Worm (Caenorhabditis elegans) whole organism, L4/young adult: ENCODE data around the gene T24C12.1.

Experiments
- W03F9.2 ChIP-seq: fragments of 150-350 bp; optimal IDR thresholded peaks from 2 replicates; lab custom pipeline; 2014; ENCODE audit warnings: missing biosample characterization, missing genetic modification characterization
- dao-5 ChIP-seq: sonication (generic microtip); optimal IDR thresholded peaks from 2 replicates; lab custom pipeline; 2016; ENCODE audit warnings: missing genotype, missing genetic modification characterization, moderate library complexity, missing compliant biosample characterization
- him-1 ChIP-seq: sonication (generic microtip); optimal IDR thresholded peaks from 2 replicates; lab custom pipeline; 2016; ENCODE audit warnings: missing genotype, missing genetic modification reagents, missing genetic modification characterization, missing compliant biosample characterization

The T24C12.1 gene

ce11 chrX:2219453-2219852 lies 20.2 kb downstream of the T24C12.1 start:
- TF ChIP-seq W03F9.2 (tag; lab: Kevin White, UChicago) (no peak), dao-5 (no peak), him-1 (tag; lab: Kevin White, UChicago) (no peak)

DNA sequence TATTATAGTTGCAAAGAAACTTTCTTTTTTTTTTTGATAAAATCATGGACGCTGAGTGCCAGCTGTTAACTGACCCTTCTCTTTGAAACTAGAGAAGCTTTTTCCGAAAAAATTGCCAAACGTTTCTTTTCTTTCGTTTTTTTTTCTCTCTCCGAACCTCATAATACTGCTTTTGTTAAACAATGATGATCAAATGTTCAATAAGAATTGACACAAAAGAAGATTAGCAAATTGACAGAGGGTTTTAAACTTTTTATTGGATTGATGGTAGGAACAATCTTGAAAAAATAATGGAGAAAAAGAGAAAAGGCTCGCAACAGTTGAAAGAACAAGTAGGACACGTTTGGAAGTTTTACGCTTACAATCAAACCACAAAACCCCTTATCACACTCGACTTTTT lies 21.6 kb downstream of the T24C12.1 start, which contains the start of gene hex-1:
TSS of gene hex-1 (plus strand) at position 301 of the 400 bp plus-strand sequence.
- no peak for TF ChIP-seq W03F9.2 (tag; lab: Kevin White, UChicago)
- TF ChIP-seq him-1 (tag; lab: Kevin White, UChicago) = no peak
- TF ChIP-seq dao-5 = no peak

ce11 chrX:2226875-2227355 lies 27.7 kb downstream of the T24C12.1 start:
- TF ChIP-seq W03F9.2 (tag; lab: Kevin White, UChicago) (no peak), dao-5 (peak; percentile 53), him-1 (tag; lab: Kevin White, UChicago) (peak; percentile 74)

DNA sequence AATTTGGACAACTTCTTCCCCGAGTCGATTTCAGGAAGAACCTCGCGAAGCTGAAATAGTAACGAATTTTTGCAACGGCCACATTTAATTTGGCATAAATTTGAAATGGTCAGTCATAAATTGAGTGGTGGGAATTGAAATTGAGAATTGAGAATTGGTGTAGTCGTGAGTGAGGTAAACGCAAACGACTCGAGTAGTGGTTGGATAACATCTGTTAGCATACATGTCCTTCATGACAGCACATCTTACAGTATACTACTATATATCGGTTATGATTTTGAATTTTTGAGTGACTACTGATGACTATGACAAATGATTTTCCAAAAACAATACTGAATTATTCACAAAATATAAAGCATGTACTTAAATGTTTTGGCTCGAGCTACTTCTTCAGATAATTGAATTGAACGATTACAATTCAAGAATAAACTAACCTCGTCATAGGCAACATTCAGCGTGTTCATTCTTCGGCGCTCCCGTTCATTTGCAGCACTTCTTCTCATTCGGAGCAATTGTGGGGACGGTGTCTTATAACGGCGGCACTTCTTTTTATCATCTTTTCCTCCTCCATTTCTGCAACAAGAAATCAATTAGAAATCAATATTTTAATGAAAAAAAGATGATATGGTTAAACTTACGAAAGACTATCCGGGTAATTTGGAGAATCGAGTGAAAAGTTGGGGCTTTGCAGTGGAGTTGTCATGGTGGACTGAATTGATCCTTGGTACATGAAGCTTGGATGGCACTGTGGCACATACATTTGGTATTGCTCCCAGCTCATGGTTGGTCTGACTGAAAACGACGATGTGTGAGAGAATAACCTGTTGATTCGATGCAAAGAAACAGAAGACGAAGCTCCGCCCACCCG lies 30.3 kb downstream of the T24C12.1 start, which contains the start of gene lin-32:
TSS of gene lin-32 (minus strand) at position 818 of the 868 bp plus-strand sequence.
- no peak for TF ChIP-seq dao-5

ce11 chrX:2231346-2231745 lies 32.1 kb downstream of the T24C12.1 start:
- TF ChIP-seq W03F9.2 (tag; lab: Kevin White, UChicago) = no peak
- no peak for TF ChIP-seq dao-5
- no peak for TF ChIP-seq him-1 (tag; lab: Kevin White, UChicago)

DNA sequence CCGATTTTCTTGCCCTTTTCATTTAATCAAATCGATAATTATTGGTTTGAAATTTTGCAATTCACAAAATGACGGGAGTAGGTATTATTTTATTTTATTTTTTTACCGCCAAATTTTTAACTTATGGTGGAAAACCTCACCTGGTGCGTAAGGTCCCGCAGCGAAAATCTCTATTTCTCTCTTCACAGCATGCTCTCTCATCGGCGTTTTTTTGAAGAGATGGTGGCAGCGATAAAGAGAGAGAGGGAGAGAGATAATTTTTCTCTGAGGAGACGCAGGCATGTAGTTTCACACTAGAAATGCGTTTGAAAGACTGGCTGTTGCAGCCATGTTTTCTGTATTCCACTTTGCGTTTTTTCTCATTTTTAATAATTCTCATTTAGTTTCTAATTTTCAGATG lies 34.7 kb downstream of the T24C12.1 start, which contains the start of gene T14F9.2:
TSS of gene T14F9.2 (plus strand) at position 396 of the 400 bp plus-strand sequence.
- TF ChIP-seq W03F9.2 (tag; lab: Kevin White, UChicago) (no peak), dao-5 (no peak), him-1 (tag; lab: Kevin White, UChicago) (no peak)

- peak; percentile 77 for TF ChIP-seq W03F9.2 (tag; lab: Kevin White, UChicago)
- TF ChIP-seq dao-5 = no peak
- peak; percentile 6 for TF ChIP-seq him-1 (tag; lab: Kevin White, UChicago)
Observed at ce11 chrX:2237438-2237961, 38.3 kb downstream of the T24C12.1 start, which contains the start of gene vha-15. TSS of gene vha-15 (plus strand) at chrX:2237911.

- TF ChIP-seq W03F9.2 (tag; lab: Kevin White, UChicago) (no peak), dao-5 (no peak), him-1 (tag; lab: Kevin White, UChicago) (no peak)
Observed at ce11 chrX:2241147-2241798, 42.0 kb downstream of the T24C12.1 start.

DNA sequence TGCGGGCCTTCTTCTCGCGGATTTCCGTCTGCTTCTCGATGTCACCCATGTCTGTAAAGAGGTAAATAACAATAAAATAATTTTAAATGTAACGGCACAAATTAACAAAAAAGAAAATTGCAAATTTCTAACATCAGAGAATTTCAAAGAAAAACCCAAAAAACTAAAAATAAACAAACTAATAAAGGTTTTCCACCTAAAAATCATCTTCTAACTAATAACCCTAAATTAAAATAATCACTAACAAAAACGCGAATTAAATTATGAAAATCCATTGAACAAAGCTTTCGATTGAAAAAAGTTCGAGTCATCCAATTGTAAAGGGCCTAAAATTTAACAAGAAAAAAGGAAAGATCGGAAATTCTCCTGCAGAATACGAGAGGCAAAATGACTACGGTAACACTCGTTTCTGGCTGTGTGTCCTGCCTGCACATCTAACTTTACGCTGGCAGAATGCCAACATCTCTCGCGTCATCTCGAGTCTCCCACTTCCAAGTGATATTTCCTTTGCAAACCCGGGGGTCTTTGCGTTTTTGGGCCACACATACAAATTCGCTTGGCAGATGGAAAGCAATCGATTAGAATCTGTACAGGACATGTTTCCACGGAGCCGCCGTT lies 43.4 kb downstream of the T24C12.1 start, which contains the start of gene rpl-11.2:
TSS of gene rpl-11.2 (minus strand) at position 51 of the 618 bp plus-strand sequence.
- TF ChIP-seq dao-5 (no peak), him-1 (tag; lab: Kevin White, UChicago) (peak; percentile 87), W03F9.2 (tag; lab: Kevin White, UChicago) (peak; percentile 90)

- TF ChIP-seq him-1 (tag; lab: Kevin White, UChicago) (no peak), dao-5 (no peak), W03F9.2 (tag; lab: Kevin White, UChicago) (no peak)
Observed at ce11 chrX:2246908-2247307, 47.7 kb downstream of the T24C12.1 start, which contains the start of gene AH9.1. TSS of gene AH9.1 (minus strand) at chrX:2247008.
